Worm (Caenorhabditis elegans): ENCODE results near the gene ZK652.8.

Gene ZK652.8

DNA sequence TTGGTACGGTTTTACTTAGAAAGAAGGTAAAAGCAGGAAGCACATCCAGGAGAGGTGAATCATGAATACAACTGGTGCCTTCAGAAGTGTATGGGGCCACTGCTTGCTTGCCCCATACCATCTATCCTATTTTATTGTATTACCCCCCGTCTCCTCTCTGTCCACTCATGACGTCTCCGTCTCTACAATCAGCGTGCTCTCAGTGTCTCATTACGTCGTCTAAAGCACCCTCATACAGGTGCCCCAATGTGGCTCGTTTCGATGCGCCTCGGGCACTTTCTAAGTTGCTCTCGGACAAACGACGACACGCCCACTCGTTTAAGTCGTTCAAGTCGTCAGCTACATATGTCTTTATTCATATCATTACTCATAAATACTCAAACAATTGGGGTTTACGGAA is 19.4 kb downstream of the ZK652.8 start:
- no peak for TF ChIP-seq hmg-4 (GFP tag; optimal IDR thresholded peaks at IDR 0.05)
- TF ChIP-seq hnd-1 (tag; optimal IDR thresholded peaks at IDR 0.05) = no peak
- TF ChIP-seq ceh-13 (GFP tag; optimal IDR thresholded peaks at IDR 0.05) = no peak
- TF ChIP-seq hmbx-1 (tag; optimal IDR thresholded peaks at IDR 0.05) = no peak
- TF ChIP-seq scrt-1 (GFP tag; IDR thresholded peaks at IDR 0.05) = no peak
- no peak for TF ChIP-seq ets-7 (tag; optimal IDR thresholded peaks at IDR 0.05)
- TF ChIP-seq ceh-36 (tag; optimal IDR thresholded peaks at IDR 0.05) = no peak
- TF ChIP-seq B0310.2 (tag; optimal IDR thresholded peaks at IDR 0.05) = no peak
- no peak for TF ChIP-seq pes-1 (GFP tag; IDR thresholded peaks at IDR 0.05)
- TF ChIP-seq tbx-11 (GFP tag; IDR thresholded peaks at IDR 0.05) = no peak
- TF ChIP-seq aly-1 (tag; optimal IDR thresholded peaks at IDR 0.05) = no peak
- TF ChIP-seq sea-1 (GFP tag; conservative IDR thresholded peaks at IDR 0.05) = no peak
- TF ChIP-seq F13C5.2 (tag; optimal IDR thresholded peaks at IDR 0.05) = no peak
- no peak for TF ChIP-seq tbx-37 (GFP tag; conservative IDR thresholded peaks at IDR 0.05)
- no peak for TF ChIP-seq flt-1 (GFP tag; IDR thresholded peaks at IDR 0.05)

ce11 chrIII:7823285-7823684 is 20.2 kb downstream of the ZK652.8 start:
- no peak for TF ChIP-seq ceh-36 (tag; optimal IDR thresholded peaks at IDR 0.05)
- TF ChIP-seq hmbx-1 (tag; optimal IDR thresholded peaks at IDR 0.05) = no peak
- TF ChIP-seq tra-4 (tag; optimal IDR thresholded peaks at IDR 0.05) = no peak
- no peak for TF ChIP-seq hnd-1 (tag; optimal IDR thresholded peaks at IDR 0.05)
- TF ChIP-seq ets-7 (tag; optimal IDR thresholded peaks at IDR 0.05) = no peak

ce11 chrIII:7819866-7820265 is 23.6 kb downstream of the ZK652.8 start:
- TF ChIP-seq tbx-37 (GFP tag; conservative IDR thresholded peaks at IDR 0.05) (no peak), hnd-1 (tag; optimal IDR thresholded peaks at IDR 0.05) (no peak), hmbx-1 (tag; optimal IDR thresholded peaks at IDR 0.05) (no peak), ama-1 (optimal IDR thresholded peaks at IDR 0.05) (no peak), B0310.2 (tag; optimal IDR thresholded peaks at IDR 0.05) (no peak), pes-1 (GFP tag; IDR thresholded peaks at IDR 0.05) (no peak), aly-1 (tag; optimal IDR thresholded peaks at IDR 0.05) (no peak), tra-4 (tag; optimal IDR thresholded peaks at IDR 0.05) (no peak), scrt-1 (GFP tag; IDR thresholded peaks at IDR 0.05) (no peak), tbx-11 (GFP tag; IDR thresholded peaks at IDR 0.05) (no peak), ceh-36 (tag; optimal IDR thresholded peaks at IDR 0.05) (no peak), sea-1 (GFP tag; conservative IDR thresholded peaks at IDR 0.05) (no peak), ceh-13 (GFP tag; optimal IDR thresholded peaks at IDR 0.05) (no peak), ets-7 (tag; optimal IDR thresholded peaks at IDR 0.05) (no peak), F13C5.2 (tag; optimal IDR thresholded peaks at IDR 0.05) (no peak), flt-1 (GFP tag; IDR thresholded peaks at IDR 0.05) (no peak), hmg-4 (GFP tag; optimal IDR thresholded peaks at IDR 0.05) (no peak)

DNA sequence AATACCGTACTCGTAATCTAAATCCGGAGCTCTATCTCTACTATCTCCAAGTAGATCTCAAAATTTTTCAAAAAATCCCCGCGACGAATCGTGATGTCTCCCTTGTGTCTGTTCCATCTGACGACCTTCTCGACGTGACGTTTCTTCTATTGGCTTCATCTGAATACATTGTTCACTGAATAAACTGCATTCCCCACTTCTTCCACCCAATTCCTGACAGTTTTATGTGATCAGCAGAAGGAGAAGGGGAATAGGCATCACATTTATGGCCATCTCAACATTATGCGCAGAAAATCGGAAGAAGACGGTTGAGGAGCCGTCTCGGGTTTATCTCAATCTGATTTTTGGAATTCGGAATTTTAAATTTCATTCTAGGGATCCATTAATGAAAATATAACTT is 24.5 kb downstream of the ZK652.8 start:
- TF ChIP-seq ceh-36 (tag; optimal IDR thresholded peaks at IDR 0.05) (no peak), ets-7 (tag; optimal IDR thresholded peaks at IDR 0.05) (no peak), hmbx-1 (tag; optimal IDR thresholded peaks at IDR 0.05) (no peak), hnd-1 (tag; optimal IDR thresholded peaks at IDR 0.05) (no peak), tbx-37 (GFP tag; conservative IDR thresholded peaks at IDR 0.05) (no peak)

DNA sequence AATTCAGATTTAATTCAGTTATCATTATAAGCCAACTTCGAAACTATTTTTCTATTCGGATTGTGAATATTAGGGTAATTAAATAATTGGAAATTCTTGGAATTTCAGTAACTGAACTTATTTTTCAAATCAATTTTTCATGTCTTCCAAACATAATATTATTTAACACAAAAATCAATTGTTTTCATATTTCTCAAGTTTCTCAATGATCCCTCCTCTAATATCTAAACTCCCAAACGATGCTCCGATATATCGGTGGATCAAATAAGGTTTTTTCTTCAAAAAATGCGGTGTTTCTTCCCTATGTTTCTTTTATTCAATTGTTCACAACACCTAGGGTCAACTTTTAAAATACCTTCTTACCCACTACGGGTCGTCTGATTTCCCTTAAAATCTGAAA is 27.0 kb downstream of the ZK652.8 start:
- TF ChIP-seq tra-4 (tag; optimal IDR thresholded peaks at IDR 0.05) (no peak), hnd-1 (tag; optimal IDR thresholded peaks at IDR 0.05) (no peak), ceh-13 (GFP tag; optimal IDR thresholded peaks at IDR 0.05) (no peak), aly-1 (tag; optimal IDR thresholded peaks at IDR 0.05) (no peak)

DNA sequence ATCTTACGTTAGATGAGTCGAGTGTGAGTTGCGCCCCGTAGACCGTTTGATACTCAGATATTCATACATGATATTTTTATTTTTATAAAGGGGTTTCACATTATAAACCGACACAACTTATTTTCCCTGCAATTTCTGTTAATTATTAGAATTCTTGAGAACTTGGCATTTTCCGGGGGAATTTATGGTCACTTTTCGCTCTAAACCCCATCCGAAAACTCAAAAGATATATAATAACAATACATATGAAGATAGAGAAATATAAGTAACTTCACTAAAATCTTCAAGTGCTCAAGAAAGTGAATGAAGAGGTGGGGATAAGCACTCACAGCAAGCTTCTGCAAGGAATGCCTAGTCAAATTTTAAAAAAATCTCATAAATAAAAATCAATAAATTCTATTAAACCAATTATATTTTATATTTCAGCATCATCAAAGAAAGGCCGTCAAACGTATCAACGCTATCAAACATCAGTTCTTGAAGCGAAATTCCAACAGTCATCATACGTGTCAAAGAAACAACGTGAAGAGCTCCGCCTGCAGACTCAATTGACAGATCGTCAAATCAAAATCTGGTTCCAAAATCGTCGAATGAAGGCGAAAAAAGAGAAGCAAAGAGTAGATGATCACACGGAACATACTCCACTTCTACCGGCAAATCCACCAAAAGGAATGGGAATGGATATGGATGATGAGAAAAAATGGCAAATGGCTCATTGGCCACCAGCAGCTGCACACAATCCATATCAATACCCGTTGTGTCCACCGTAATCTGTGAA is 27.7 kb downstream of the ZK652.8 start:
- TF ChIP-seq flt-1 (GFP tag; IDR thresholded peaks at IDR 0.05) = no peak
- TF ChIP-seq scrt-1 (GFP tag; IDR thresholded peaks at IDR 0.05) = no peak
- TF ChIP-seq aly-1 (tag; optimal IDR thresholded peaks at IDR 0.05) = no peak
- no peak for TF ChIP-seq hmg-4 (GFP tag; optimal IDR thresholded peaks at IDR 0.05)
- TF ChIP-seq hnd-1 (tag; optimal IDR thresholded peaks at IDR 0.05) = no peak
- TF ChIP-seq ceh-36 (tag; optimal IDR thresholded peaks at IDR 0.05) = no peak
- TF ChIP-seq F13C5.2 (tag; optimal IDR thresholded peaks at IDR 0.05) = no peak
- no peak for TF ChIP-seq ets-7 (tag; optimal IDR thresholded peaks at IDR 0.05)
- TF ChIP-seq tbx-11 (GFP tag; IDR thresholded peaks at IDR 0.05) = no peak
- no peak for TF ChIP-seq tbx-37 (GFP tag; conservative IDR thresholded peaks at IDR 0.05)
- TF ChIP-seq pes-1 (GFP tag; IDR thresholded peaks at IDR 0.05) = no peak
- TF ChIP-seq sea-1 (GFP tag; conservative IDR thresholded peaks at IDR 0.05) = no peak
- TF ChIP-seq hmbx-1 (tag; optimal IDR thresholded peaks at IDR 0.05) = no peak
- no peak for TF ChIP-seq tra-4 (tag; optimal IDR thresholded peaks at IDR 0.05)
- TF ChIP-seq B0310.2 (tag; optimal IDR thresholded peaks at IDR 0.05) = no peak
- TF ChIP-seq ceh-13 (GFP tag; optimal IDR thresholded peaks at IDR 0.05) = no peak
- no peak for TF ChIP-seq ama-1 (optimal IDR thresholded peaks at IDR 0.05)

DNA sequence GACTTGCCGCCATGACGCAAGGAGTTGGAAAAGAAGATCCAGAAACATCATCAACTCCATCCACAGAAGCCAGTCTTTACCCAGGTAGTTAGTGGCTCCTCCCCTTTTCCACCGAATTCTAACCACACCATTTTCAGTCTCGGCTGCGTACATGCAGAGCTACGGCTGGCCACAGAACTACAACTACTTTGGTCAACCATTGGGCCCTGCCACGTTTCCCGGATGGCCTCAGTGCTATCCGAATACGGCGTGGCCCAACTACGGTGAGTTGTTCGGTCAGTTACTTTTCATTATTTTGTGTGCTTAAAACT is 28.4 kb downstream of the ZK652.8 start:
- no peak for TF ChIP-seq aly-1 (tag; optimal IDR thresholded peaks at IDR 0.05)
- TF ChIP-seq scrt-1 (GFP tag; IDR thresholded peaks at IDR 0.05) = no peak
- TF ChIP-seq tra-4 (tag; optimal IDR thresholded peaks at IDR 0.05) = no peak
- no peak for TF ChIP-seq ceh-36 (tag; optimal IDR thresholded peaks at IDR 0.05)
- TF ChIP-seq hnd-1 (tag; optimal IDR thresholded peaks at IDR 0.05) = no peak
- no peak for TF ChIP-seq hmbx-1 (tag; optimal IDR thresholded peaks at IDR 0.05)
- no peak for TF ChIP-seq F13C5.2 (tag; optimal IDR thresholded peaks at IDR 0.05)
- no peak for TF ChIP-seq ets-7 (tag; optimal IDR thresholded peaks at IDR 0.05)
- no peak for TF ChIP-seq pes-1 (GFP tag; IDR thresholded peaks at IDR 0.05)
- TF ChIP-seq sea-1 (GFP tag; conservative IDR thresholded peaks at IDR 0.05) = no peak
- TF ChIP-seq tbx-37 (GFP tag; conservative IDR thresholded peaks at IDR 0.05) = no peak
- no peak for TF ChIP-seq B0310.2 (tag; optimal IDR thresholded peaks at IDR 0.05)
- TF ChIP-seq flt-1 (GFP tag; IDR thresholded peaks at IDR 0.05) = no peak
- no peak for TF ChIP-seq ama-1 (optimal IDR thresholded peaks at IDR 0.05)
- no peak for TF ChIP-seq hmg-4 (GFP tag; optimal IDR thresholded peaks at IDR 0.05)
- no peak for TF ChIP-seq ceh-13 (GFP tag; optimal IDR thresholded peaks at IDR 0.05)

Data from whole organism, early embryonic.